5 worm cellular contexts compared by ENCODE assay signal in the genomic region with DNA sequence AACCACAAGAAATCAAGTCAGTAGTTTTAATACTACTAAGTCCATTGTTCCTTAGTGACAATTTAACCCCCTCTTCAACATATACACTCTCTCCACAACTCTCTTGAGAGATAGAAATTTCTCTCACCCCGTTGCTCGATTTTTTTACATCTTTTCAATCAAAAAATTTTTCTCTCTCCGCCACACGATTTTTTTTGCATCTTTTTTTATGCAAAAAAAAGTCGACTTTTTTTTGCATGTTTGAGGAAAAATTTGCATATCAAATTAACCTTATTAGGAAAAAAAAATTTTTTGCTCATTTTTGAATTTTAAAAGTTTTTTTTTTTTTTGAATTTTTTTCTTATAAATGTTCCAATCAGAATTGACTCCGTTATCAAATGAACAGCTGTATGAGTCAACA.
TF ChIP-seq lines count a peak whose summit lies in the region.

No protein-coding gene starts in this region.

TF ChIP-seq in whole organism, L1 larva, 84 proteins besides CTCF, POLR2A, EP300 and RAD21:
- peak; percentile 25 for TF ChIP-seq nhr-71 (tag; optimal IDR thresholded peaks at IDR 0.05; lab: Kevin White, UChicago)
- no peak for TF ChIP-seq aly-2 (tag; optimal IDR thresholded peaks at IDR 0.05; lab: Kevin White, UChicago)
- peak; percentile 10 for TF ChIP-seq snu-23 (GFP tag; optimal IDR thresholded peaks at IDR 0.05; lab: Kevin White, UChicago)
- TF ChIP-seq ceh-63 (GFP tag; optimal IDR thresholded peaks at IDR 0.05; lab: Kevin White, UChicago) = no peak
- peak in 1 of 2 experiments; percentile 27 for TF ChIP-seq lsy-2 (tag; optimal IDR thresholded peaks at IDR 0.05; lab: Kevin White, UChicago)
- no peak for TF ChIP-seq ces-1 (GFP tag; optimal IDR thresholded peaks at IDR 0.05; lab: Kevin White, UChicago)
- no peak for TF ChIP-seq tlp-1 (tag; optimal IDR thresholded peaks at IDR 0.05; lab: Kevin White, UChicago)
- peak; percentile 11 for TF ChIP-seq dsc-1 (tag; optimal IDR thresholded peaks at IDR 0.05; lab: Kevin White, UChicago)
- no peak for TF ChIP-seq egl-13 (tag; optimal IDR thresholded peaks at IDR 0.05; lab: Kevin White, UChicago)
- TF ChIP-seq lin-14 (GFP tag; optimal IDR thresholded peaks at IDR 0.05; lab: Kevin White, UChicago) = peak; percentile 54
- no peak for TF ChIP-seq efl-1 (optimal IDR thresholded peaks at IDR 0.05; lab: Kevin White, UChicago)
- TF ChIP-seq efl-1 (GFP tag; optimal IDR thresholded peaks at IDR 0.05 in 1 of 2; lab: Kevin White, UChicago) = peak in 1 of 2 experiments; percentile 4
- no peak for TF ChIP-seq tbx-2 (tag; optimal IDR thresholded peaks at IDR 0.05; lab: Kevin White, UChicago)

TF ChIP-seq in whole organism, L2 larva, 48 proteins besides CTCF, POLR2A, EP300 and RAD21:
- TF ChIP-seq gmeb-1 (tag; optimal IDR thresholded peaks at IDR 0.05; lab: Kevin White, UChicago) = no peak
- TF ChIP-seq lsy-2 (tag; optimal IDR thresholded peaks at IDR 0.05; lab: Kevin White, UChicago) = peak in 1 of 2 experiments; percentile 21
- peak; percentile 25 for TF ChIP-seq unc-55 (GFP tag; optimal IDR thresholded peaks at IDR 0.05; lab: Kevin White, UChicago)
- peak; percentile 1 for TF ChIP-seq C34F6.9 (tag; optimal IDR thresholded peaks at IDR 0.05; lab: Kevin White, UChicago)
- peak; percentile 20 for TF ChIP-seq lin-13 (GFP tag; optimal IDR thresholded peaks at IDR 0.05; lab: Kevin White, UChicago)

TF ChIP-seq in whole organism, L4 larva, 104 proteins besides CTCF, POLR2A, EP300 and RAD21:
- TF ChIP-seq nhr-6 (tag; optimal IDR thresholded peaks at IDR 0.05; lab: Kevin White, UChicago) (no peak), lin-29 (GFP tag; IDR thresholded peaks at IDR 0.05; lab: Robert Waterston, UW) (0 out of 2 replicates have a peak, but pooled peaks have one; percentile 52), unc-62 (GFP tag; optimal IDR thresholded peaks at IDR 0.05 in 1 of 2; lab: Kevin White, UChicago) (peak in 1 of 2 experiments; percentile 90), unc-62 (tag; optimal IDR thresholded peaks at IDR 0.05; lab: Kevin White, UChicago) (no peak)

TF ChIP-seq in whole organism, late embryonic, 69 proteins besides CTCF, POLR2A, EP300 and RAD21:
- peak; percentile 95 for TF ChIP-seq ceh-18 (tag; optimal IDR thresholded peaks at IDR 0.05; lab: Kevin White, UChicago)
- TF ChIP-seq ztf-16 (tag; optimal IDR thresholded peaks at IDR 0.05; lab: Kevin White, UChicago) = no peak
TF ChIP-seq in whole organism, late embryonic: peak in this region for 1.

TF ChIP-seq in whole organism, mixed stage, embryonic, 35 proteins besides CTCF, POLR2A, EP300 and RAD21:
- no peak for TF ChIP-seq snpc-4 (tag; optimal IDR thresholded peaks at IDR 0.05; lab: Kevin White, UChicago)
- no peak for TF ChIP-seq ceh-83 (GFP tag; optimal IDR thresholded peaks at IDR 0.05; lab: Kevin White, UChicago)
- TF ChIP-seq mls-2 (tag; optimal IDR thresholded peaks at IDR 0.05; lab: Kevin White, UChicago) = no peak
- TF ChIP-seq nhr-2 (tag; optimal IDR thresholded peaks at IDR 0.05; lab: Kevin White, UChicago) = no peak
- TF ChIP-seq pha-4 (tag; optimal IDR thresholded peaks at IDR 0.05; lab: Kevin White, UChicago) = no peak
- peak; percentile 31 for TF ChIP-seq ces-1 (GFP tag; optimal IDR thresholded peaks at IDR 0.05; lab: Kevin White, UChicago)
- no peak for TF ChIP-seq elt-1 (tag; optimal IDR thresholded peaks at IDR 0.05; lab: Kevin White, UChicago; ENCODE audit: borderline replicate concordance, insufficient read depth)
